Worm (Caenorhabditis elegans) whole organism, L1 larva: ENCODE results near the gene R07B1.6.

ENCODE experiments used
- dpl-1 ChIP-seq, 3 experiments: fragments of 150-350 bp in 2 of 3; sonication (generic microtip) in 1 of 3; optimal IDR thresholded peaks; 2 replicates each; lab custom pipeline; 2014 to 2017; ENCODE audit warnings: missing biosample characterization in 3 of 3, missing genetic modification characterization in 3 of 3, missing genetic modification reagents in 3 of 3
- dsc-1 ChIP-seq: sonication (generic microtip); optimal IDR thresholded peaks from 2 replicates; lab custom pipeline; 2016; ENCODE audit warnings: mild to moderate bottlenecking, missing genetic modification characterization, missing compliant biosample characterization
- elt-3 ChIP-seq, 6 experiments: fragments of 150-350 bp in 1 of 6; sonication (generic microtip); optimal IDR thresholded peaks; 2 replicates each; lab custom pipeline; 2017 to 2018; ENCODE audit warnings: missing biosample characterization in 6 of 6, missing genetic modification characterization in 6 of 6, inconsistent platforms in 1 of 6
- fkh-4 ChIP-seq: sonication (generic microtip); optimal IDR thresholded peaks from 2 replicates; lab custom pipeline; 2016; ENCODE audit warnings: missing compliant biosample characterization, missing genetic modification characterization, borderline replicate concordance
- grh-1 ChIP-seq: fragments of 200-800 bp; sonication (Bioruptor generic); IDR thresholded peaks from 2 replicates; pipeline ENCODE4 v1.3.6; 2022; ENCODE audit warnings: missing genetic modification reagents, missing genetic modification characterization, missing compliant biosample characterization
- lin-13 ChIP-seq: fragments of 150-350 bp; optimal IDR thresholded peaks from 2 replicates; lab custom pipeline; 2014; ENCODE audit warnings: missing biosample characterization, missing genetic modification reagents, missing genetic modification characterization
- lir-3 ChIP-seq: sonication (generic microtip); optimal IDR thresholded peaks from 2 replicates; lab custom pipeline; 2016; ENCODE audit warnings: mild to moderate bottlenecking, missing genetic modification characterization, moderate library complexity, missing compliant biosample characterization; ENCODE audit not compliant: poor library complexity
- mep-1 ChIP-seq: fragments of 150-350 bp; optimal IDR thresholded peaks from 2 replicates; lab custom pipeline; 2014; ENCODE audit warnings: missing biosample characterization, missing genetic modification characterization
- nhr-11 ChIP-seq: fragments of 150-350 bp; optimal IDR thresholded peaks from 2 replicates; lab custom pipeline; 2014; ENCODE audit warnings: missing biosample characterization, missing genetic modification characterization
- pqm-1 ChIP-seq: sonication (generic microtip); optimal IDR thresholded peaks from 3 replicates; lab custom pipeline; 2017; ENCODE audit warnings: missing biosample characterization, missing genetic modification characterization
- ztf-11 ChIP-seq, 2 experiments: sonication (generic microtip); optimal IDR thresholded peaks; 2 replicates each; lab custom pipeline; 2016 to 2017; ENCODE audit warnings: missing genetic modification characterization in 2 of 2, missing biosample characterization in 1 of 2, missing compliant biosample characterization in 1 of 2

DNA sequence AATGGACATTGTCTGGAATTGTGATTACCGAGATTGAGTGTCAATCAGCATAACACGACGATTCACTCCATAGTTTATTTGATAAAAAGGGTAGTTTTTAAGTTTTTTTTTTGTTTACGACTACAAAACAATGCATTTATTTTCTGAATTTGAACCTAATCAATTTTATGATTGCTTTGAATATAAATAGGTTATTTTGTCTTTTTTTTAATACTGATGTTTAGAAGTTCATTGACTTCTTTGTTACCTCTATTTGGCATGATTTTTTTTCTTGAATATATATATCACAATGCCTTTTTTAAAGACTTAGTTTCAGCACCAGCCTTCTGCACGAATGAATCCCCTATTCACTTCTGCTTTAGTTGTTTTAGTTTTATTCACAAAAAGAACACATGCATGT lies 3.1 kb downstream of the R07B1.6 start, which contains the start of gene R07B1.13:
- TF ChIP-seq mep-1 (tag; lab: Kevin White, UChicago), result no peak
- no peak for TF ChIP-seq dsc-1
- TF ChIP-seq lir-3 (tag; lab: Kevin White, UChicago), result no peak
- TF ChIP-seq pqm-1 (tag; lab: Kevin White, UChicago), result no peak
- TF ChIP-seq elt-3 (tag; optimal IDR thresholded peaks at IDR 0.05; lab: Kevin White, UChicago), result no peak
- TF ChIP-seq nhr-11 (tag; lab: Kevin White, UChicago), result no peak
- TF ChIP-seq grh-1 (GFP tag; lab: Robert Waterston, UW), result no peak
- no peak for TF ChIP-seq fkh-4 (tag; lab: Kevin White, UChicago)
- no peak for TF ChIP-seq ztf-11 (tag; optimal IDR thresholded peaks at IDR 0.05; lab: Kevin White, UChicago)
- no peak for TF ChIP-seq dpl-1 (GFP tag; optimal IDR thresholded peaks at IDR 0.05; lab: Kevin White, UChicago)
- no peak for TF ChIP-seq lin-13 (GFP tag; lab: Kevin White, UChicago)
